Fruit fly (Drosophila melanogaster) whole organism, embryonic: ENCODE measurements around the gene Nak.

Source experiments
- Abd-B ChIP-seq: fragments of 200-800 bp; sonication (Bioruptor generic); optimal IDR thresholded peaks from 2 replicates; lab custom pipeline; 2018; ENCODE audit warnings: missing biosample characterization, mild to moderate bottlenecking, missing genetic modification characterization, moderate library complexity
- Bgb ChIP-seq: fragments of 200-800 bp; sonication (Bioruptor generic); IDR thresholded peaks from 2 replicates; pipeline ENCODE4 v1.3.6; 2022; ENCODE audit warnings: missing biosample characterization, missing genetic modification characterization; ENCODE audit not compliant: partially characterized antibody
- CG10274 ChIP-seq: fragments of 200-800 bp; sonication (Bioruptor generic); optimal IDR thresholded peaks from 3 replicates; lab custom pipeline; 2017; ENCODE audit warnings: missing biosample characterization, mild to moderate bottlenecking, missing genetic modification characterization
- CG10431 ChIP-seq: fragments of 200-800 bp; sonication (Bioruptor generic); optimal IDR thresholded peaks from 3 replicates; lab custom pipeline; 2018; ENCODE audit warnings: missing biosample characterization, mild to moderate bottlenecking, missing genetic modification characterization
- CG10959 ChIP-seq: fragments of 200-800 bp; sonication (Bioruptor generic); IDR thresholded peaks from 2 replicates; pipeline ENCODE4 v1.3.6; 2022; ENCODE audit warnings: missing biosample characterization, missing genetic modification characterization
- CG11398 ChIP-seq: fragments of 200-800 bp; sonication (Bioruptor generic); optimal IDR thresholded peaks from 2 replicates; lab custom pipeline; 2016; ENCODE audit warnings: missing biosample characterization, missing genetic modification characterization
- CG12155 ChIP-seq: fragments of 200-800 bp; sonication (Bioruptor generic); optimal IDR thresholded peaks from 3 replicates; lab custom pipeline; 2016; ENCODE audit warnings: missing biosample characterization, missing genetic modification characterization
- CG12219 ChIP-seq: fragments of 200-800 bp; sonication (Bioruptor generic); optimal IDR thresholded peaks from 3 replicates; lab custom pipeline; 2018; ENCODE audit warnings: missing biosample characterization, mild to moderate bottlenecking, missing genetic modification characterization
- CG1529 ChIP-seq: fragments of 200-800 bp; sonication (Bioruptor generic); optimal IDR thresholded peaks from 3 replicates; lab custom pipeline; 2018; ENCODE audit warnings: missing biosample characterization, missing genetic modification characterization
- CG15479 ChIP-seq: fragments of 200-800 bp; sonication (Bioruptor generic); optimal IDR thresholded peaks from 3 replicates; lab custom pipeline; 2019; ENCODE audit warnings: missing biosample characterization, mild to moderate bottlenecking, missing genetic modification characterization, moderate library complexity
- CG15514 ChIP-seq: fragments of 200-800 bp; sonication (Bioruptor generic); optimal IDR thresholded peaks from 3 replicates; lab custom pipeline; 2017; ENCODE audit warnings: missing biosample characterization, missing genetic modification characterization, mild to moderate bottlenecking, moderate library complexity, missing genetic modification reagents
- CG2129 ChIP-seq: fragments of 200-800 bp; sonication (Bioruptor generic); IDR thresholded peaks from 2 replicates; pipeline ENCODE4 v1.3.6; 2022; ENCODE audit warnings: missing biosample characterization, missing genetic modification characterization; ENCODE audit not compliant: partially characterized antibody
- CG2678 ChIP-seq: fragments of 200-800 bp; sonication (Bioruptor generic); optimal IDR thresholded peaks from 3 replicates; lab custom pipeline; 2019; ENCODE audit warnings: missing biosample characterization, mild to moderate bottlenecking, missing genetic modification characterization, moderate library complexity
- CG30431 ChIP-seq: fragments of 200-800 bp; sonication (Bioruptor generic); optimal IDR thresholded peaks from 2 replicates; lab custom pipeline; 2017; ENCODE audit warnings: missing biosample characterization, missing genetic modification characterization
- CG3065 ChIP-seq: fragments of 200-800 bp; sonication (Bioruptor generic); optimal IDR thresholded peaks from 2 replicates; lab custom pipeline; 2016; ENCODE audit warnings: missing biosample characterization, missing genetic modification characterization
- CG32532 ChIP-seq: fragments of 200-800 bp; sonication (Bioruptor generic); IDR thresholded peaks from 2 replicates; pipeline ENCODE4 v1.3.6; 2022; ENCODE audit warnings: missing biosample characterization, missing genetic modification characterization
- CG32772 ChIP-seq: fragments of 200-800 bp; sonication (Bioruptor generic); IDR thresholded peaks from 2 replicates; pipeline ENCODE4 v1.3.6; 2022; ENCODE audit warnings: missing biosample characterization, missing genetic modification characterization
- CG4617 ChIP-seq: fragments of 200-800 bp; sonication (Bioruptor generic); optimal IDR thresholded peaks from 3 replicates; lab custom pipeline; 2016; ENCODE audit warnings: missing biosample characterization, missing genetic modification characterization, borderline replicate concordance
- CG6683 ChIP-seq: fragments of 200-800 bp; sonication (Bioruptor generic); optimal IDR thresholded peaks from 2 replicates; lab custom pipeline; 2017; ENCODE audit warnings: missing biosample characterization, mild to moderate bottlenecking, missing genetic modification characterization, missing genetic modification reagents
- CG8388 ChIP-seq: fragments of 200-800 bp; sonication (Bioruptor generic); optimal IDR thresholded peaks from 2 replicates; lab custom pipeline; 2019; ENCODE audit warnings: missing biosample characterization, mild to moderate bottlenecking, missing genetic modification characterization, moderate library complexity
- CG8765 ChIP-seq: fragments of 200-800 bp; sonication (Bioruptor generic); IDR thresholded peaks from 2 replicates; pipeline ENCODE4 v1.3.6; 2022; ENCODE audit warnings: missing biosample characterization, missing genetic modification characterization
- CG8944 ChIP-seq: fragments of 200-800 bp; sonication (Bioruptor generic); optimal IDR thresholded peaks from 3 replicates; lab custom pipeline; 2016; ENCODE audit warnings: missing biosample characterization, missing genetic modification characterization
- D19B ChIP-seq: fragments of 200-800 bp; sonication (Bioruptor generic); optimal IDR thresholded peaks from 2 replicates; lab custom pipeline; 2017; ENCODE audit warnings: missing biosample characterization, mild to moderate bottlenecking, missing genetic modification characterization
- Dll ChIP-seq: fragments of 200-800 bp; sonication (Bioruptor generic); IDR thresholded peaks from 4 replicates; pipeline ENCODE4 v1.3.6; 2022; ENCODE audit warnings: missing biosample characterization, missing genetic modification characterization; ENCODE audit not compliant: partially characterized antibody
- Eip74EF ChIP-seq, 2 experiments: fragments of 200-800 bp in 1 of 2; fragments of >200 bp in 1 of 2; sonication (Bioruptor generic) in 1 of 2; optimal IDR thresholded peaks; 2 replicates each; lab custom pipeline; 2017 to 2019; ENCODE audit warnings: missing biosample characterization in 2 of 2, missing genetic modification characterization in 2 of 2, mild to moderate bottlenecking in 1 of 2, moderate library complexity in 1 of 2
- HLH54F ChIP-seq: fragments of 200-800 bp; sonication (Bioruptor generic); optimal IDR thresholded peaks from 3 replicates; lab custom pipeline; 2016; ENCODE audit warnings: missing biosample characterization, missing genetic modification characterization
- Hmr ChIP-seq: fragments of 200-800 bp; sonication (Bioruptor generic); optimal IDR thresholded peaks from 3 replicates; lab custom pipeline; 2017; ENCODE audit warnings: mild to moderate bottlenecking, missing biosample characterization, missing genetic modification reagents, missing genetic modification characterization
- Hr3 ChIP-seq: fragments of 200-800 bp; sonication (Bioruptor generic); optimal IDR thresholded peaks from 3 replicates; lab custom pipeline; 2016; ENCODE audit warnings: missing biosample characterization, missing genetic modification characterization
- Vsx1 ChIP-seq: fragments of 200-800 bp; sonication (Bioruptor generic); optimal IDR thresholded peaks from 2 replicates; lab custom pipeline; 2017; ENCODE audit warnings: missing biosample characterization, mild to moderate bottlenecking, missing genetic modification characterization, missing genetic modification reagents
- ash1 ChIP-seq: fragments of 200-800 bp; sonication (Bioruptor generic); optimal IDR thresholded peaks from 2 replicates; lab custom pipeline; 2018; ENCODE audit warnings: missing biosample characterization, mild to moderate bottlenecking, missing genetic modification characterization
- bigmax ChIP-seq: fragments of 200-800 bp; sonication (Bioruptor generic); optimal IDR thresholded peaks from 2 replicates; lab custom pipeline; 2018; ENCODE audit warnings: missing biosample characterization, mild to moderate bottlenecking, missing genetic modification characterization
- cad ChIP-seq: fragments of >200 bp; optimal IDR thresholded peaks from 2 replicates; lab custom pipeline; 2017; ENCODE audit warnings: missing biosample characterization, missing genetic modification characterization
- cato ChIP-seq: fragments of 200-800 bp; sonication (Bioruptor generic); optimal IDR thresholded peaks from 2 replicates; lab custom pipeline; 2016; ENCODE audit warnings: missing biosample characterization, missing genetic modification characterization, borderline replicate concordance
- chinmo ChIP-seq: fragments of 200-800 bp; sonication (Bioruptor generic); IDR thresholded peaks from 4 replicates; pipeline ENCODE4 v1.3.6; 2022; ENCODE audit warnings: missing biosample characterization, missing genetic modification characterization; ENCODE audit not compliant: partially characterized antibody
- chn ChIP-seq: fragments of 200-800 bp; sonication (Bioruptor generic); optimal IDR thresholded peaks from 2 replicates; lab custom pipeline; 2016; ENCODE audit warnings: missing biosample characterization, missing genetic modification characterization
- en ChIP-seq: fragments of 200-800 bp; sonication (Bioruptor generic); optimal IDR thresholded peaks from 2 replicates; lab custom pipeline; 2016; ENCODE audit warnings: missing biosample characterization, missing genetic modification characterization
- esg ChIP-seq: fragments of 200-800 bp; sonication (Bioruptor generic); conservative IDR thresholded peaks from 2 replicates; pipeline ENCODE4 v1.3.6; 2022; ENCODE audit warnings: missing biosample characterization, missing genetic modification characterization
- fu2 ChIP-seq: fragments of 200-800 bp; sonication (Bioruptor generic); optimal IDR thresholded peaks from 2 replicates; lab custom pipeline; 2016; ENCODE audit warnings: missing biosample characterization, missing genetic modification characterization
- gcm2 ChIP-seq: fragments of 200-800 bp; sonication (Bioruptor generic); optimal IDR thresholded peaks from 2 replicates; lab custom pipeline; 2016; ENCODE audit warnings: missing biosample characterization, missing genetic modification characterization
- grau ChIP-seq: fragments of 200-800 bp; optimal IDR thresholded peaks from 3 replicates; lab custom pipeline; 2019; ENCODE audit warnings: missing biosample characterization, mild to moderate bottlenecking, missing genetic modification characterization, moderate library complexity
- jumu ChIP-seq: fragments of 200-800 bp; sonication (Bioruptor generic); optimal IDR thresholded peaks from 3 replicates; lab custom pipeline; 2016; ENCODE audit warnings: missing biosample characterization, missing genetic modification characterization
- luna ChIP-seq: fragments of 200-800 bp; sonication (Bioruptor generic); optimal IDR thresholded peaks from 2 replicates; lab custom pipeline; 2016; ENCODE audit warnings: missing biosample characterization, missing genetic modification characterization
- onecut ChIP-seq: fragments of 200-800 bp; sonication (Bioruptor generic); IDR thresholded peaks from 2 replicates; pipeline ENCODE4 v1.3.6; 2022; ENCODE audit warnings: missing biosample characterization, missing genetic modification characterization
- schlank ChIP-seq: fragments of 200-800 bp; sonication (Bioruptor generic); optimal IDR thresholded peaks from 2 replicates; lab custom pipeline; 2018; ENCODE audit warnings: missing biosample characterization, mild to moderate bottlenecking, missing genetic modification characterization
- sens-2 ChIP-seq: fragments of 200-800 bp; sonication (Bioruptor generic); IDR thresholded peaks from 2 replicates; pipeline ENCODE4 v1.3.6; 2022; ENCODE audit warnings: missing biosample characterization, missing genetic modification characterization
- tin ChIP-seq: fragments of 200-800 bp; sonication (Bioruptor generic); optimal IDR thresholded peaks from 3 replicates; lab custom pipeline; 2016; ENCODE audit warnings: missing biosample characterization, missing genetic modification characterization
- trem ChIP-seq: fragments of 200-800 bp; optimal IDR thresholded peaks from 3 replicates; lab custom pipeline; 2019; ENCODE audit warnings: missing biosample characterization, mild to moderate bottlenecking, missing genetic modification characterization, moderate library complexity
- zf30C ChIP-seq: fragments of 200-800 bp; sonication (Bioruptor generic); optimal IDR thresholded peaks from 3 replicates; lab custom pipeline; 2018; ENCODE audit warnings: missing biosample characterization, mild to moderate bottlenecking, missing genetic modification characterization

Gene Nak

DNA sequence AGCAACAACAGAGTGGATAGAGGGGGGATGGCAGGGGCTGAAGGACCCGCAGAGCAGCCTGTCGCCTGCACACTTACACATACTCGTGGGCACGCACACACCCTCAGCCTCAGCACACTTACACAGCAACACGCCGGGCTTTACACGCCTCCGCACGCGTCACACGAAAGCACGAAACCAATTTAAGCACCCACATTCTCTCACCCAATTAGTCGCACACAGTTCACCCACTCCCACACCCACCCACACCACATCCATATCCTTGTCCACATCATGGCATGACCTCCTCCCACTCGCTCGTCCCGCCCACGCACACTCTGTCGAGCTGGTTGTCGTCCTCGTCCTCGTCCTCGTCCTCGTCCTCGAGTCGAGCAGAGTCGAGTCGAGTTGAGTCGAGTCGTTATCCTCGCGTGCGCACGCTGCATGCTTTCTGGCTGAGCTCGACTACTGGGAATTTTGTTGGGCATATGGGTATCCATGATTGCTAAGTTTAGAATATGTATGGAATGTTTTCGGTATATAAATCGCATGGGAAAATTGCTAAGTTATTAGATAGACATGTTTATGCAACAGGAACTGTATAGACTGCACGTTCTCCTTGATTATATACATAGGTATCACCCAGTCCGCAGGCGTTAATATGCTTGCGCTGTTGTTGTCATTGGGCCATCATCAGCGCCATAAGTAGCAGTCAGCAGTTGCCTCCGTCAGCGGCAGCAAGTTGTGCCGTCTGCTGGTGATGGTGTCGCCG lies 43.5 kb upstream of the Nak start (continued):
- no peak for TF ChIP-seq Dll (GFP tag; lab: Robert Waterston, UW)
- TF ChIP-seq Eip74EF (GFP tag; optimal IDR thresholded peaks at IDR 0.05; lab: Kevin White, UChicago): peak in 1 of 2 experiments; percentile 53
- TF ChIP-seq CG8765: peak; percentile 27; the same call in 1 of the 2 replicates
- peak; percentile 21 for TF ChIP-seq Vsx1 (GFP tag; lab: Kevin White, UChicago)
- peak; percentile 93 for TF ChIP-seq Hmr (GFP tag; lab: Kevin White, UChicago)
- no peak for TF ChIP-seq cato (GFP tag; lab: Kevin White, UChicago)
- TF ChIP-seq CG32772: peak; percentile 87
- no peak for TF ChIP-seq chinmo (GFP tag; lab: Robert Waterston, UW)
- TF ChIP-seq esg (GFP tag; lab: Robert Waterston, UW): peak; percentile 86
- peak; percentile 74 for TF ChIP-seq chn (GFP tag; lab: Kevin White, UChicago)
- TF ChIP-seq gcm2 (GFP tag; lab: Kevin White, UChicago): peak; percentile 8
- peak; percentile 76 for TF ChIP-seq fu2 (GFP tag; lab: Kevin White, UChicago)
- TF ChIP-seq CG4617 (GFP tag; lab: Kevin White, UChicago): peak; percentile 49
- TF ChIP-seq zf30C (GFP tag; lab: Kevin White, UChicago): no peak
- TF ChIP-seq D19B (GFP tag; lab: Kevin White, UChicago): peak; percentile 97
- TF ChIP-seq CG2129 (GFP tag; lab: Robert Waterston, UW): no peak
- peak; percentile 79 for TF ChIP-seq HLH54F
- peak; percentile 36 for TF ChIP-seq trem
- no peak for TF ChIP-seq cad (GFP tag; lab: Kevin White, UChicago)
- TF ChIP-seq onecut: peak; percentile 59
- TF ChIP-seq grau (tag; lab: Kevin White, UChicago): peak; percentile 84
- TF ChIP-seq CG3065 (GFP tag; lab: Kevin White, UChicago): no peak
- no peak for TF ChIP-seq CG15479 (GFP tag; lab: Kevin White, UChicago)
- TF ChIP-seq CG30431 (GFP tag; lab: Kevin White, UChicago): peak; percentile 43
- TF ChIP-seq CG10959 (GFP tag; lab: Robert Waterston, UW): no peak
- TF ChIP-seq bigmax (GFP tag; lab: Kevin White, UChicago): no peak
- TF ChIP-seq CG32532 (GFP tag; lab: Robert Waterston, UW): peak; percentile 85
- TF ChIP-seq jumu: peak; percentile 84
- TF ChIP-seq CG10274: peak; percentile 45
- TF ChIP-seq CG10431 (GFP tag; lab: Kevin White, UChicago): no peak
- peak; percentile 21; the same call in 1 of the 2 replicates for TF ChIP-seq Bgb (GFP tag; lab: Robert Waterston, UW)
- TF ChIP-seq en: no peak
- TF ChIP-seq CG6683: peak; percentile 60
- TF ChIP-seq CG12155 (GFP tag; lab: Kevin White, UChicago): peak; percentile 74
- TF ChIP-seq CG8388 (GFP tag; lab: Kevin White, UChicago): peak; percentile 59
- TF ChIP-seq sens-2 (GFP tag; lab: Robert Waterston, UW): peak; percentile 50; the same call in 1 of the 2 replicates
- peak; percentile 67 for TF ChIP-seq CG1529
- TF ChIP-seq CG11398 (GFP tag; lab: Kevin White, UChicago): peak; percentile 65
- TF ChIP-seq Hr3 (GFP tag; lab: Kevin White, UChicago): peak; percentile 77
- TF ChIP-seq CG8944 (GFP tag; lab: Kevin White, UChicago): peak; percentile 81
- peak; percentile 13 for TF ChIP-seq ash1 (GFP tag; lab: Kevin White, UChicago)
- peak; percentile 75 for TF ChIP-seq schlank
- peak; percentile 55 for TF ChIP-seq luna (GFP tag; lab: Kevin White, UChicago)
- TF ChIP-seq CG15514 (GFP tag; lab: Kevin White, UChicago): peak; percentile 63
- TF ChIP-seq CG2678 (tag; lab: Kevin White, UChicago): peak; percentile 90
- TF ChIP-seq Abd-B (GFP tag; lab: Kevin White, UChicago): peak; percentile 68
- TF ChIP-seq tin: peak; percentile 69
- TF ChIP-seq CG12219 (GFP tag; lab: Kevin White, UChicago): peak; percentile 80
